Worm (Caenorhabditis elegans) whole organism, L3 larva: ENCODE results near the gene yju-2.

Experiments
- R02D3.7 ChIP-seq: fragments of 150-350 bp; optimal IDR thresholded peaks from 2 replicates; lab custom pipeline; 2014; ENCODE audit warnings: missing biosample characterization, missing genetic modification characterization
- ZK546.5 ChIP-seq: sonication (generic microtip); optimal IDR thresholded peaks from 2 replicates; lab custom pipeline; 2017; ENCODE audit warnings: missing biosample characterization, missing genetic modification characterization
- aly-2 ChIP-seq: fragments of 150-350 bp; optimal IDR thresholded peaks from 2 replicates; lab custom pipeline; 2014; ENCODE audit warnings: missing biosample characterization, missing genetic modification characterization
- ama-1 ChIP-seq: fragments of 150-350 bp; optimal IDR thresholded peaks from 2 replicates; lab custom pipeline; 2018
- ceh-16 ChIP-seq: sonication (generic microtip); optimal IDR thresholded peaks from 2 replicates; lab custom pipeline; 2017; ENCODE audit warnings: missing biosample characterization, missing genetic modification characterization
- ceh-28 ChIP-seq: fragments of 150-350 bp; optimal IDR thresholded peaks from 2 replicates; lab custom pipeline; 2014; ENCODE audit warnings: missing biosample characterization, missing genetic modification reagents, missing genetic modification characterization
- ceh-82 ChIP-seq: fragments of 150-350 bp; optimal IDR thresholded peaks from 2 replicates; lab custom pipeline; 2014; ENCODE audit warnings: missing biosample characterization, missing genetic modification characterization
- ceh-9 ChIP-seq: sonication (generic microtip); optimal IDR thresholded peaks from 2 replicates; lab custom pipeline; 2018; ENCODE audit warnings: missing biosample characterization, missing genetic modification characterization
- daf-12 ChIP-seq: fragments of 150-350 bp; optimal IDR thresholded peaks from 2 replicates; lab custom pipeline; 2014; ENCODE audit warnings: missing biosample characterization, missing genetic modification reagents, missing genetic modification characterization
- egl-27 ChIP-seq: sonication (generic microtip); optimal IDR thresholded peaks from 4 replicates; lab custom pipeline; 2017; ENCODE audit warnings: missing biosample characterization, missing genetic modification reagents, missing genetic modification characterization
- egl-5 ChIP-seq: fragments of 150-350 bp; optimal IDR thresholded peaks from 2 replicates; lab custom pipeline; 2017; ENCODE audit warnings: missing biosample characterization, missing genetic modification reagents, missing genetic modification characterization, inconsistent platforms
- elt-1 ChIP-seq: fragments of 150-350 bp; optimal IDR thresholded peaks from 2 replicates; lab custom pipeline; 2014; ENCODE audit warnings: missing biosample characterization, missing genetic modification characterization
- elt-2 ChIP-seq: sonication (generic microtip); optimal IDR thresholded peaks from 2 replicates; lab custom pipeline; 2016; ENCODE audit warnings: missing genetic modification reagents, mild to moderate bottlenecking, missing genetic modification characterization, missing compliant biosample characterization
- elt-3 ChIP-seq, 3 experiments: fragments of 150-350 bp in 1 of 3; sonication (generic microtip) in 2 of 3; optimal IDR thresholded peaks; 2 replicates in 2 of 3; 4 replicates in 1 of 3; lab custom pipeline; 2014 to 2017; ENCODE audit warnings: missing biosample characterization in 3 of 3, missing genetic modification characterization in 3 of 3
- eor-1 ChIP-seq, 2 experiments: fragments of 150-350 bp; optimal IDR thresholded peaks; 2 replicates each; lab custom pipeline; 2014 to 2018; ENCODE audit warnings: missing biosample characterization in 2 of 2, missing genetic modification characterization in 2 of 2
- fkh-10 ChIP-seq: sonication (generic microtip); optimal IDR thresholded peaks from 2 replicates; lab custom pipeline; 2017; ENCODE audit warnings: missing biosample characterization, missing genetic modification reagents, missing genetic modification characterization
- fkh-2 ChIP-seq: fragments of 150-350 bp; optimal IDR thresholded peaks from 2 replicates; lab custom pipeline; 2014; ENCODE audit warnings: missing biosample characterization, missing genetic modification reagents, missing genetic modification characterization
- fos-1 ChIP-seq: fragments of 150-350 bp; optimal IDR thresholded peaks from 2 replicates; lab custom pipeline; 2014; ENCODE audit warnings: missing biosample characterization, missing genetic modification characterization
- hmg-11 ChIP-seq: sonication (generic microtip); optimal IDR thresholded peaks from 2 replicates; lab custom pipeline; 2016; ENCODE audit warnings: missing genetic modification characterization, missing compliant biosample characterization
- jun-1 ChIP-seq: fragments of 150-350 bp; optimal IDR thresholded peaks from 2 replicates; lab custom pipeline; 2014; ENCODE audit warnings: missing biosample characterization, missing genetic modification reagents, missing genetic modification characterization
- lin-15B ChIP-seq: fragments of 150-350 bp; optimal IDR thresholded peaks from 2 replicates; lab custom pipeline; 2014; ENCODE audit warnings: missing biosample characterization, missing genetic modification characterization
- lin-39 ChIP-seq: fragments of 150-350 bp; optimal IDR thresholded peaks from 2 replicates; lab custom pipeline; 2018; ENCODE audit warnings: missing biosample characterization, missing genetic modification reagents, missing genetic modification characterization
- lsy-12 ChIP-seq: sonication (generic microtip); optimal IDR thresholded peaks from 2 replicates; lab custom pipeline; 2016; ENCODE audit warnings: mild to moderate bottlenecking, missing genetic modification characterization, missing compliant biosample characterization
- mdl-1 ChIP-seq: fragments of 150-350 bp; optimal IDR thresholded peaks from 2 replicates; lab custom pipeline; 2014; ENCODE audit warnings: missing biosample characterization, missing genetic modification characterization
- mml-1 ChIP-seq: fragments of 150-350 bp; sonication (generic microtip); optimal IDR thresholded peaks from 3 replicates; lab custom pipeline; 2014; ENCODE audit warnings: missing biosample characterization, missing genetic modification characterization
- nfya-1 ChIP-seq: sonication (generic microtip); optimal IDR thresholded peaks from 2 replicates; lab custom pipeline; 2017; ENCODE audit warnings: missing genetic modification characterization, mild to moderate bottlenecking, missing compliant biosample characterization, antibody characterized with exemption, moderate library complexity; ENCODE audit not compliant: insufficient read depth
- nhr-11 ChIP-seq: fragments of 150-350 bp; optimal IDR thresholded peaks from 2 replicates; lab custom pipeline; 2014; ENCODE audit warnings: missing biosample characterization, missing genetic modification characterization
- nhr-12 ChIP-seq: fragments of 150-350 bp; optimal IDR thresholded peaks from 2 replicates; lab custom pipeline; 2014; ENCODE audit warnings: missing biosample characterization, missing genetic modification characterization
- nhr-23 ChIP-seq: fragments of 150-350 bp; optimal IDR thresholded peaks from 2 replicates; lab custom pipeline; 2014; ENCODE audit warnings: missing biosample characterization, missing genetic modification reagents, missing genetic modification characterization
- nhr-237 ChIP-seq: fragments of 150-350 bp; optimal IDR thresholded peaks from 2 replicates; lab custom pipeline; 2014; ENCODE audit warnings: missing biosample characterization, missing genetic modification characterization
- nhr-25 ChIP-seq: sonication (generic microtip); optimal IDR thresholded peaks from 2 replicates; lab custom pipeline; 2017; ENCODE audit warnings: missing biosample characterization, missing genetic modification characterization
- nhr-28 ChIP-seq: fragments of 150-350 bp; optimal IDR thresholded peaks from 2 replicates; lab custom pipeline; 2014; ENCODE audit warnings: missing biosample characterization, missing genetic modification characterization
- nhr-43 ChIP-seq: sonication (generic microtip); optimal IDR thresholded peaks from 2 replicates; lab custom pipeline; 2016; ENCODE audit warnings: mild to moderate bottlenecking, missing genetic modification characterization, missing compliant biosample characterization; ENCODE audit not compliant: poor library complexity, severe bottlenecking
- nhr-67 ChIP-seq: fragments of 150-350 bp; optimal IDR thresholded peaks from 2 replicates; lab custom pipeline; 2014; ENCODE audit warnings: missing biosample characterization, missing genetic modification characterization
- nhr-76 ChIP-seq: fragments of 150-350 bp; sonication (generic microtip); optimal IDR thresholded peaks from 5 replicates; lab custom pipeline; 2014; ENCODE audit warnings: missing biosample characterization, missing genetic modification characterization
- nhr-77 ChIP-seq: fragments of 150-350 bp; optimal IDR thresholded peaks from 2 replicates; lab custom pipeline; 2014; ENCODE audit warnings: missing biosample characterization, missing genetic modification characterization
- pha-4 ChIP-seq: fragments of 150-350 bp; optimal IDR thresholded peaks from 2 replicates; lab custom pipeline; 2014; ENCODE audit warnings: missing biosample characterization, missing genetic modification reagents, missing genetic modification characterization
- pqm-1 ChIP-seq: fragments of 150-350 bp; optimal IDR thresholded peaks from 2 replicates; lab custom pipeline; 2017; ENCODE audit warnings: missing biosample characterization, missing genetic modification characterization, inconsistent platforms
- sea-2 ChIP-seq: fragments of 150-350 bp; sonication (generic microtip); optimal IDR thresholded peaks from 4 replicates; lab custom pipeline; 2014; ENCODE audit warnings: missing biosample characterization, missing genetic modification reagents, missing genetic modification characterization
- skn-1 ChIP-seq: fragments of 150-350 bp; optimal IDR thresholded peaks from 2 replicates; lab custom pipeline; 2014; ENCODE audit warnings: missing biosample characterization, missing genetic modification characterization
- snpc-4 ChIP-seq: fragments of 150-350 bp; optimal IDR thresholded peaks from 2 replicates; lab custom pipeline; 2014; ENCODE audit warnings: missing biosample characterization, missing genetic modification characterization
- tbx-2 ChIP-seq: sonication (generic microtip); optimal IDR thresholded peaks from 2 replicates; lab custom pipeline; 2016; ENCODE audit warnings: mild to moderate bottlenecking, missing genetic modification characterization, missing compliant biosample characterization
- unc-39 ChIP-seq: sonication (generic microtip); optimal IDR thresholded peaks from 4 replicates; lab custom pipeline; 2017; ENCODE audit warnings: missing biosample characterization, missing genetic modification characterization
- unc-62 ChIP-seq: fragments of 150-350 bp; sonication (generic microtip); optimal IDR thresholded peaks from 4 replicates; lab custom pipeline; 2014; ENCODE audit warnings: missing biosample characterization, missing genetic modification reagents, missing genetic modification characterization
- zag-1 ChIP-seq: fragments of 150-350 bp; optimal IDR thresholded peaks from 2 replicates; lab custom pipeline; 2014; ENCODE audit warnings: missing biosample characterization, missing genetic modification characterization
- ztf-11 ChIP-seq: fragments of 150-350 bp; optimal IDR thresholded peaks from 2 replicates; lab custom pipeline; 2014; ENCODE audit warnings: missing biosample characterization, missing genetic modification characterization
- ztf-4 ChIP-seq: fragments of 150-350 bp; optimal IDR thresholded peaks from 2 replicates; lab custom pipeline; 2014; ENCODE audit warnings: missing biosample characterization, missing genetic modification characterization

The yju-2 gene

ce11 chrIII:7184022-7184421 lies at the start of gene yju-2:
Gene yju-2, plus strand, starts transcription at chrIII:7184336.
- TF ChIP-seq ZK546.5, result no peak
- no peak for TF ChIP-seq mdl-1
- peak; percentile 70 for TF ChIP-seq nhr-23 (tag; lab: Kevin White, UChicago)
- no peak for TF ChIP-seq fos-1
- TF ChIP-seq tbx-2 (tag; lab: Kevin White, UChicago), result no peak
- TF ChIP-seq nhr-76, result no peak
- no peak for TF ChIP-seq ceh-82
- no peak for TF ChIP-seq jun-1 (tag; lab: Kevin White, UChicago)
- peak; percentile 1 for TF ChIP-seq egl-27 (tag; lab: Kevin White, UChicago)
- TF ChIP-seq nhr-77 (tag; lab: Kevin White, UChicago), result no peak
- TF ChIP-seq unc-39 (tag; lab: Kevin White, UChicago), result no peak
- no peak for TF ChIP-seq nhr-28
- no peak for TF ChIP-seq fkh-10 (GFP tag; lab: Kevin White, UChicago)
- no peak for TF ChIP-seq aly-2 (tag; lab: Kevin White, UChicago)
- TF ChIP-seq hmg-11 (tag; lab: Kevin White, UChicago), result peak; percentile 37
- no peak for TF ChIP-seq elt-3 (tag; optimal IDR thresholded peaks at IDR 0.05; lab: Kevin White, UChicago)
- TF ChIP-seq eor-1 (tag; optimal IDR thresholded peaks at IDR 0.05; lab: Kevin White, UChicago), result no peak
- TF ChIP-seq elt-1, result no peak
- peak; percentile 39 for TF ChIP-seq snpc-4 (tag; lab: Kevin White, UChicago)
- no peak for TF ChIP-seq unc-62 (GFP tag; lab: Kevin White, UChicago)
- no peak for TF ChIP-seq nhr-12 (tag; lab: Kevin White, UChicago)
- TF ChIP-seq pqm-1 (tag; lab: Kevin White, UChicago), result peak; percentile 16
- TF ChIP-seq egl-5 (tag; lab: Kevin White, UChicago), result no peak
- TF ChIP-seq mml-1 (tag; lab: Kevin White, UChicago), result no peak
- TF ChIP-seq pha-4, result peak; percentile 95
- no peak for TF ChIP-seq ceh-16 (tag; lab: Kevin White, UChicago)
- no peak for TF ChIP-seq ama-1
- TF ChIP-seq fkh-2 (tag; lab: Kevin White, UChicago), result no peak
- no peak for TF ChIP-seq ztf-4 (tag; lab: Kevin White, UChicago)
- TF ChIP-seq ceh-9 (tag; lab: Kevin White, UChicago), result no peak
- no peak for TF ChIP-seq ztf-11 (tag; lab: Kevin White, UChicago)
- peak; percentile 18 for TF ChIP-seq ceh-28 (tag; lab: Kevin White, UChicago)
- no peak for TF ChIP-seq zag-1 (tag; lab: Kevin White, UChicago)
- peak; percentile 24 for TF ChIP-seq elt-2 (tag; lab: Kevin White, UChicago)
- TF ChIP-seq nfya-1 (tag; lab: Kevin White, UChicago), result peak; percentile 69
- no peak for TF ChIP-seq nhr-67 (tag; lab: Kevin White, UChicago)
- TF ChIP-seq nhr-11, result peak; percentile 29
- no peak for TF ChIP-seq daf-12
- no peak for TF ChIP-seq lin-39 (tag; lab: Kevin White, UChicago)
- TF ChIP-seq lin-15B, result peak; percentile 84
- TF ChIP-seq skn-1 (tag; lab: Kevin White, UChicago), result no peak
- peak; percentile 60 for TF ChIP-seq nhr-43 (tag; lab: Kevin White, UChicago)
- TF ChIP-seq nhr-237 (tag; lab: Kevin White, UChicago), result no peak
- peak; percentile 63 for TF ChIP-seq nhr-25 (tag; lab: Kevin White, UChicago)
- TF ChIP-seq lsy-12 (tag; lab: Kevin White, UChicago), result no peak
- no peak for TF ChIP-seq sea-2 (GFP tag; lab: Kevin White, UChicago)
- no peak for TF ChIP-seq R02D3.7 (tag; lab: Kevin White, UChicago)
